Worm (Caenorhabditis elegans) whole organism, L4 larva: ENCODE data around the gene F55C12.6.

ENCODE experiments used
- D1046.2 ChIP-seq: fragments of 200-800 bp; sonication (Bioruptor generic); IDR thresholded peaks from 2 replicates; pipeline ENCODE4 v1.3.6; 2022; ENCODE audit warnings: missing genetic modification characterization, missing compliant biosample characterization
- ZK337.2 ChIP-seq: fragments of 200-800 bp; sonication (Bioruptor generic); IDR thresholded peaks from 2 replicates; pipeline ENCODE4 v1.3.6; 2022; ENCODE audit warnings: missing genetic modification reagents, missing genetic modification characterization, missing compliant biosample characterization
- aha-1 ChIP-seq: fragments of 150-350 bp; peaks from one replicate; lab custom pipeline; 2014; ENCODE audit warnings: missing biosample characterization, missing genetic modification characterization
- arid-1 ChIP-seq: fragments of 200-800 bp; sonication (Bioruptor generic); conservative IDR thresholded peaks from 2 replicates; pipeline ENCODE4 v1.3.6; 2022; ENCODE audit warnings: missing genetic modification reagents, missing genetic modification characterization, missing compliant biosample characterization
- ceh-44 ChIP-seq: fragments of 200-800 bp; sonication (Bioruptor generic); IDR thresholded peaks from 2 replicates; pipeline ENCODE4 v1.3.6; 2022; ENCODE audit warnings: missing genetic modification reagents, missing genetic modification characterization, missing compliant biosample characterization
- ctbp-1 ChIP-seq: fragments of 200-800 bp; sonication (Bioruptor generic); IDR thresholded peaks from 2 replicates; pipeline ENCODE4 v1.3.6; 2022; ENCODE audit warnings: missing genetic modification reagents, missing genetic modification characterization, missing compliant biosample characterization
- daf-16 ChIP-seq, 3 experiments: sonication (generic microtip); optimal IDR thresholded peaks; 2 replicates each; lab custom pipeline; 2016 to 2017; ENCODE audit warnings: missing genetic modification characterization in 3 of 3, missing genetic modification reagents in 3 of 3, mild to moderate bottlenecking in 2 of 3, missing compliant biosample characterization in 2 of 3, missing biosample characterization in 1 of 3, moderate library complexity in 1 of 3
- daf-19 ChIP-seq: fragments of 200-800 bp; sonication (Bioruptor generic); conservative IDR thresholded peaks from 2 replicates; pipeline ENCODE4 v1.3.6; 2022; ENCODE audit warnings: missing genetic modification characterization, missing compliant biosample characterization
- daf-8 ChIP-seq: fragments of 200-800 bp; sonication (Bioruptor generic); IDR thresholded peaks from 2 replicates; pipeline ENCODE4 v1.3.6; 2022; ENCODE audit warnings: missing genetic modification characterization, missing compliant biosample characterization
- dmd-6 ChIP-seq: fragments of 200-800 bp; sonication (Bioruptor generic); IDR thresholded peaks from 2 replicates; pipeline ENCODE4 v1.3.6; 2022; ENCODE audit warnings: missing genetic modification reagents, missing genetic modification characterization, missing compliant biosample characterization
- dpl-1 ChIP-seq: fragments of 150-350 bp; optimal IDR thresholded peaks from 2 replicates; lab custom pipeline; 2014; ENCODE audit warnings: missing biosample characterization, missing genetic modification reagents, missing genetic modification characterization
- duxl-1 ChIP-seq: sonication (generic microtip); optimal IDR thresholded peaks from 2 replicates; lab custom pipeline; 2016; ENCODE audit warnings: mild to moderate bottlenecking, missing genetic modification characterization, moderate library complexity, missing compliant biosample characterization; ENCODE audit not compliant: poor library complexity
- dve-1 ChIP-seq: sonication (generic microtip); optimal IDR thresholded peaks from 2 replicates; lab custom pipeline; 2017; ENCODE audit warnings: antibody characterized with exemption, mild to moderate bottlenecking, missing genetic modification characterization, missing compliant biosample characterization; ENCODE audit not compliant: insufficient read depth
- fkh-10 ChIP-seq: fragments of 150-350 bp; optimal IDR thresholded peaks from 2 replicates; lab custom pipeline; 2014; ENCODE audit warnings: missing biosample characterization, missing genetic modification reagents, missing genetic modification characterization
- lin-13 ChIP-seq: fragments of 150-350 bp; optimal IDR thresholded peaks from 2 replicates; lab custom pipeline; 2014; ENCODE audit warnings: missing biosample characterization, missing genetic modification reagents, missing genetic modification characterization
- lin-15B ChIP-seq: fragments of 150-350 bp; sonication (generic microtip); optimal IDR thresholded peaks from 3 replicates; lab custom pipeline; 2014; ENCODE audit warnings: missing biosample characterization, missing genetic modification characterization
- lin-38 ChIP-seq: fragments of 200-800 bp; sonication (Bioruptor generic); IDR thresholded peaks from 2 replicates; pipeline ENCODE4 v1.3.6; 2022; ENCODE audit warnings: missing genetic modification reagents, missing genetic modification characterization, missing compliant biosample characterization
- lir-3 ChIP-seq: sonication (generic microtip); optimal IDR thresholded peaks from 2 replicates; lab custom pipeline; 2016; ENCODE audit warnings: mild to moderate bottlenecking, missing genetic modification characterization, missing compliant biosample characterization
- madf-5 ChIP-seq, 2 experiments: fragments of 200-800 bp; sonication (Bioruptor generic); IDR thresholded peaks; 2 replicates each; pipeline ENCODE4 v1.3.6; 2022; ENCODE audit warnings: missing compliant biosample characterization in 2 of 2, missing genetic modification characterization in 2 of 2
- mdl-1 ChIP-seq, 2 experiments: fragments of 150-350 bp in 1 of 2; sonication (generic microtip) in 1 of 2; optimal IDR thresholded peaks; 2 replicates each; lab custom pipeline; 2014 to 2017; ENCODE audit warnings: missing biosample characterization in 2 of 2, missing genetic modification characterization in 2 of 2
- mep-1 ChIP-seq: fragments of 150-350 bp; sonication (generic microtip); optimal IDR thresholded peaks from 3 replicates; lab custom pipeline; 2014; ENCODE audit warnings: missing biosample characterization, missing genetic modification characterization
- nhr-11 ChIP-seq: fragments of 150-350 bp; optimal IDR thresholded peaks from 2 replicates; lab custom pipeline; 2014; ENCODE audit warnings: missing biosample characterization, missing genetic modification characterization
- nhr-237 ChIP-seq: sonication (generic microtip); optimal IDR thresholded peaks from 2 replicates; lab custom pipeline; 2017; ENCODE audit warnings: missing biosample characterization, missing genetic modification characterization
- nhr-28 ChIP-seq: fragments of 150-350 bp; optimal IDR thresholded peaks from 2 replicates; lab custom pipeline; 2014; ENCODE audit warnings: missing biosample characterization, missing genetic modification characterization
- nhr-6 ChIP-seq: fragments of 150-350 bp; optimal IDR thresholded peaks from 2 replicates; lab custom pipeline; 2014; ENCODE audit warnings: missing biosample characterization, missing genetic modification characterization
- nhr-76 ChIP-seq: fragments of 150-350 bp; optimal IDR thresholded peaks from 2 replicates; lab custom pipeline; 2014; ENCODE audit warnings: missing biosample characterization, missing genetic modification characterization
- php-3 ChIP-seq: fragments of 200-800 bp; sonication (Bioruptor generic); IDR thresholded peaks from 2 replicates; pipeline ENCODE4 v1.3.6; 2022; ENCODE audit warnings: missing genetic modification reagents, missing genetic modification characterization, missing compliant biosample characterization
- pqm-1 ChIP-seq: sonication (generic microtip); optimal IDR thresholded peaks from 2 replicates; lab custom pipeline; 2017; ENCODE audit warnings: missing biosample characterization, missing genetic modification characterization
- skn-1 ChIP-seq: fragments of 150-350 bp; optimal IDR thresholded peaks from 2 replicates; lab custom pipeline; 2014; ENCODE audit warnings: missing biosample characterization, missing genetic modification characterization
- snpc-4 ChIP-seq: fragments of 150-350 bp; optimal IDR thresholded peaks from 2 replicates; lab custom pipeline; 2014; ENCODE audit warnings: missing biosample characterization, missing genetic modification characterization
- unc-130 ChIP-seq: sonication (generic microtip); optimal IDR thresholded peaks from 2 replicates; lab custom pipeline; 2016; ENCODE audit warnings: missing genetic modification reagents, missing genetic modification characterization, missing compliant biosample characterization
- unc-39 ChIP-seq: sonication (generic microtip); optimal IDR thresholded peaks from 2 replicates; lab custom pipeline; 2017; ENCODE audit warnings: missing biosample characterization, missing genetic modification characterization
- zag-1 ChIP-seq: fragments of 150-350 bp; optimal IDR thresholded peaks from 2 replicates; lab custom pipeline; 2014; ENCODE audit warnings: missing biosample characterization, missing genetic modification characterization
- zfp-3 ChIP-seq: fragments of 200-800 bp; sonication (Bioruptor generic); conservative IDR thresholded peaks from 2 replicates; pipeline ENCODE4 v1.3.6; 2022; ENCODE audit warnings: missing genetic modification reagents, missing genetic modification characterization, missing compliant biosample characterization

Gene F55C12.6

ce11 chrII:5865405-5866308 is 10.3 kb downstream of the F55C12.6 start, which contains the start of gene F55C12.19:
Gene F55C12.19, plus strand, starts transcription at chrII:5866139.
- TF ChIP-seq nhr-28 (tag; lab: Kevin White, UChicago) (peak; percentile 39), daf-19 (GFP tag; lab: Robert Waterston, UW) (no peak), dmd-6 (GFP tag; lab: Robert Waterston, UW) (peak; percentile 59), mdl-1 (tag; optimal IDR thresholded peaks at IDR 0.05; lab: Kevin White, UChicago) (no peak), dve-1 (tag; lab: Kevin White, UChicago) (peak; percentile 37), php-3 (peak; percentile 54; the same call in 1 of the 2 replicates), pqm-1 (tag; lab: Kevin White, UChicago) (peak; percentile 52), mep-1 (tag; lab: Kevin White, UChicago) (peak; percentile 2), nhr-6 (peak; percentile 78), lin-38 (GFP tag; lab: Robert Waterston, UW) (no peak), aha-1 (peak; percentile 97), daf-16 (GFP tag; optimal IDR thresholded peaks at IDR 0.05; lab: Kevin White, UChicago) (no peak), daf-16 (tag; optimal IDR thresholded peaks at IDR 0.05; lab: Kevin White, UChicago) (peak; percentile 86)

- TF ChIP-seq daf-16 (GFP tag; optimal IDR thresholded peaks at IDR 0.05; lab: Kevin White, UChicago) (no peak), daf-16 (tag; optimal IDR thresholded peaks at IDR 0.05; lab: Kevin White, UChicago) (peak; percentile 64), nhr-28 (tag; lab: Kevin White, UChicago) (peak; percentile 4), lir-3 (tag; lab: Kevin White, UChicago) (no peak), zag-1 (tag; lab: Kevin White, UChicago) (no peak), nhr-6 (peak; percentile 7)
Measured at ce11 chrII:5863893-5864292, 12.1 kb downstream of the F55C12.6 start, which contains the start of gene tag-234. Gene tag-234, plus strand, starts transcription at chrII:5864193.

DNA sequence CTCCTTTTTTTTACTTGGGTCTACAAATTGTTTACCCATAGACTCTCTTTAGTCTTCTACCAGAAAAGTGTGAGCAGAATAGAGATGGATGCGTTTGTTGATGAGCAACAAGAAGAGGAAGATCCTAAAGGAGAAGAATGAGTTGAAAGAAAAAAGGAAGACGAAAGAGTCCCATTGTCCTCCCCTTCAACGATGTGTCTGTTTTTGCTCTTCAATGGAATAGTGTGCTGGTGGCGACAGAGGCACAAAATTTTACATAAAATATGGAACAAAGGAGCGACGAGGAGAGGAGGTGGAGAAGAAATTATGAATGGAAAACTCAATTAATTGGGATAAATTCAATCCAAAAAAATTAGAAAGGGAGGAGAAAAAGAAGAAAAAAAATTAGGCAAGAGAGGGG is 15.3 kb downstream of the F55C12.6 start:
- TF ChIP-seq fkh-10 (GFP tag; lab: Kevin White, UChicago): peak; percentile 87
- no peak for TF ChIP-seq arid-1 (GFP tag; lab: Robert Waterston, UW)

- no peak for TF ChIP-seq nhr-76 (tag; lab: Kevin White, UChicago)
- TF ChIP-seq nhr-237 (tag; lab: Kevin White, UChicago): no peak
- TF ChIP-seq ctbp-1 (GFP tag; lab: Robert Waterston, UW): no peak
- TF ChIP-seq duxl-1: no peak
- no peak for TF ChIP-seq unc-130 (GFP tag; lab: Kevin White, UChicago)
- TF ChIP-seq unc-39 (tag; lab: Kevin White, UChicago): no peak
- TF ChIP-seq zfp-3: no peak
- no peak for TF ChIP-seq ceh-44 (GFP tag; lab: Robert Waterston, UW)
- TF ChIP-seq snpc-4 (tag; lab: Kevin White, UChicago): no peak
- no peak for TF ChIP-seq D1046.2 (GFP tag; lab: Robert Waterston, UW)
- no peak for TF ChIP-seq skn-1
- TF ChIP-seq daf-8 (GFP tag; lab: Robert Waterston, UW): no peak
- no peak for TF ChIP-seq ZK337.2 (GFP tag; lab: Robert Waterston, UW)
Measured at ce11 chrII:5858322-5858721, 17.6 kb downstream of the F55C12.6 start, which contains the start of gene F55C12.4. Gene F55C12.4, minus strand, starts transcription at chrII:5858422.

ce11 chrII:5854122-5854521 is 21.8 kb downstream of the F55C12.6 start, which contains the start of gene H41C03.1:
Gene H41C03.1, plus strand, starts transcription at chrII:5854422.
- TF ChIP-seq dpl-1 (GFP tag; lab: Kevin White, UChicago): no peak
- TF ChIP-seq daf-8 (GFP tag; lab: Robert Waterston, UW): no peak
- no peak for TF ChIP-seq zag-1 (tag; lab: Kevin White, UChicago)
- no peak for TF ChIP-seq nhr-11 (tag; lab: Kevin White, UChicago)
- no peak for TF ChIP-seq nhr-28 (tag; lab: Kevin White, UChicago)
- TF ChIP-seq madf-5 (GFP tag; IDR thresholded peaks at IDR 0.05; lab: Robert Waterston, UW): no peak
- TF ChIP-seq lin-15B (tag; lab: Kevin White, UChicago): no peak
- TF ChIP-seq D1046.2 (GFP tag; lab: Robert Waterston, UW): no peak
- TF ChIP-seq lin-13 (GFP tag; lab: Kevin White, UChicago): no peak
- TF ChIP-seq, all 104 proteins: peak for 0
